Fruit fly (Drosophila melanogaster): ENCODE data around the gene RecQ4.
A peak's percentile ranks its signal among the peaks of the same experiment; 100 is the strongest.

Gene RecQ4

dm6 chr3L:8186627-8187396, 11.0 kb upstream of the RecQ4 start, which contains the start of the genes ERR and Atg18a (continued):
- TF ChIP-seq bowl (GFP tag; IDR thresholded peaks at IDR 0.05) (no peak), chm (GFP tag; IDR thresholded peaks at IDR 0.05) (peak; percentile 50), sim (GFP tag; IDR thresholded peaks at IDR 0.05) (no peak), lbe (GFP tag; optimal IDR thresholded peaks at IDR 0.05) (peak; percentile 65), sisA (GFP tag; IDR thresholded peaks at IDR 0.05) (peak; percentile 91), GATAe (GFP tag; conservative IDR thresholded peaks at IDR 0.05) (peak; percentile 49; the same call in 1 of the 2 replicates), CG17385 (GFP tag; optimal IDR thresholded peaks at IDR 0.05) (peak; percentile 58), CG16779 (GFP tag; IDR thresholded peaks at IDR 0.05) (peak; percentile 76; the same call in 1 of the 2 replicates), CG17829 (tag; optimal IDR thresholded peaks at IDR 0.05) (peak; percentile 89), Sry-β (GFP tag; optimal IDR thresholded peaks at IDR 0.05) (peak; percentile 76), CG8359 (GFP tag; optimal IDR thresholded peaks at IDR 0.05; ENCODE audit: borderline replicate concordance) (no peak), CG34422 (GFP tag; IDR thresholded peaks at IDR 0.05) (peak; percentile 89), CG18262 (tag; optimal IDR thresholded peaks at IDR 0.05) (peak; percentile 79), Awh (GFP tag; IDR thresholded peaks at IDR 0.05) (peak; percentile 61), Rfx (GFP tag; IDR thresholded peaks at IDR 0.05) (peak; percentile 94), her (GFP tag; optimal IDR thresholded peaks at IDR 0.05) (peak; percentile 57), CG14441 (GFP tag; IDR thresholded peaks at IDR 0.05) (peak; percentile 90), disco-r (GFP tag; optimal IDR thresholded peaks at IDR 0.05) (no peak), CG11456 (GFP tag; IDR thresholded peaks at IDR 0.05) (peak; percentile 90), CG12071 (GFP tag; optimal IDR thresholded peaks at IDR 0.05) (no peak), CG10565 (GFP tag; optimal IDR thresholded peaks at IDR 0.05) (no peak), CG14050 (GFP tag; IDR thresholded peaks at IDR 0.05) (peak; percentile 70), Drgx (GFP tag; IDR thresholded peaks at IDR 0.05) (peak; percentile 84), CG18764 (GFP tag; optimal IDR thresholded peaks at IDR 0.05) (peak; percentile 64), Jarid2 (GFP tag; optimal IDR thresholded peaks at IDR 0.05) (no peak), pita (GFP tag; optimal IDR thresholded peaks at IDR 0.05) (no peak), CG15696 (tag; optimal IDR thresholded peaks at IDR 0.05) (peak; percentile 82), kni (GFP tag; optimal IDR thresholded peaks at IDR 0.05) (peak; percentile 90), croc (GFP tag; conservative IDR thresholded peaks at IDR 0.05) (peak; percentile 85), ap (GFP tag; IDR thresholded peaks at IDR 0.05) (peak; percentile 74), Atf3 (GFP tag; optimal IDR thresholded peaks at IDR 0.05) (peak; percentile 62), CG5953 (GFP tag; IDR thresholded peaks at IDR 0.05) (0 out of 2 replicates have a peak, but pooled peaks have one; percentile 43), D19A (tag; optimal IDR thresholded peaks at IDR 0.05) (no peak), Gug (GFP tag; IDR thresholded peaks at IDR 0.05) (peak; percentile 93), CG32532 (GFP tag; IDR thresholded peaks at IDR 0.05) (peak; percentile 90), amos (GFP tag; IDR thresholded peaks at IDR 0.05; ENCODE audit: partially characterized antibody) (peak; percentile 65), otp (GFP tag; IDR thresholded peaks at IDR 0.05) (0 out of 3 replicates have a peak, but pooled peaks have one; percentile 50), BEAF-32 (GFP tag; optimal IDR thresholded peaks at IDR 0.05) (peak; percentile 87), YL-1 (GFP tag; optimal IDR thresholded peaks at IDR 0.05) (peak; percentile 74), Lim3 (GFP tag; IDR thresholded peaks at IDR 0.05) (peak; percentile 45; the same call in 1 of the 2 replicates), HLHmδ (GFP tag; optimal IDR thresholded peaks at IDR 0.05) (no peak), rib (GFP tag; IDR thresholded peaks at IDR 0.05) (peak; percentile 77), Trl (optimal IDR thresholded peaks at IDR 0.05) (peak in 1 of 2 experiments; percentile 49), Trl (GFP tag; optimal IDR thresholded peaks at IDR 0.05) (peak; percentile 84), CG10654 (GFP tag; optimal IDR thresholded peaks at IDR 0.05) (peak; percentile 82), luna (GFP tag; optimal IDR thresholded peaks at IDR 0.05) (peak; percentile 23), CG2712 (tag; optimal IDR thresholded peaks at IDR 0.05) (peak; percentile 89), CG18619 (GFP tag; optimal IDR thresholded peaks at IDR 0.05) (peak; percentile 86), CG10267 (tag; optimal IDR thresholded peaks at IDR 0.05) (peak; percentile 98), CG30403 (GFP tag; optimal IDR thresholded peaks at IDR 0.05) (peak; percentile 93)
